Fruit fly (Drosophila melanogaster): ENCODE results near the gene RhoGAP102A.

DNA sequence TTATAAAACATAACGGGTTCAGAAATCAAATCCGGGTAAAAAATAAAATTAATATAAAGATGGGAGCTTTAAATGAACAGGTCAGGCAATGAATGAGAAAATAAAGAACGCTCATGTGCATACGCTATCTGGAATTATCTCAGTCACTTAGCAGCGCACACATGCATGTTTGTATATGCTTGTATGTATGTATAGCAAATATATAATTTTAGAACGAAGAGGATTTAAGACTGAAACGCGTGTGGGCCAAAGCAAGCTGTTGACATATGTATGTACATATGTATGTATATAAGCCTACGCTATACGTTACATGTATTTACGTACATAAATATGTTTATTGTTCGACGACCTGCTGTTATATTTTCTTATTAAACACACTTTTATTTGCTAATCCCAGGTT lies 29.0 kb upstream of the RhoGAP102A start:
- TF ChIP-seq Xbp1 (GFP tag; optimal IDR thresholded peaks at IDR 0.05) (no peak), seq (GFP tag; IDR thresholded peaks at IDR 0.05) (no peak), insv (GFP tag; optimal IDR thresholded peaks at IDR 0.05) (no peak), Opbp (GFP tag; IDR thresholded peaks at IDR 0.05; ENCODE audit: partially characterized antibody) (no peak), Ets97D (GFP tag; optimal IDR thresholded peaks at IDR 0.05) (no peak), CG31365 (tag; optimal IDR thresholded peaks at IDR 0.05) (no peak), CG2889 (GFP tag; IDR thresholded peaks at IDR 0.05) (no peak), CG33213 (GFP tag; optimal IDR thresholded peaks at IDR 0.05) (peak; percentile 5), CG8944 (GFP tag; optimal IDR thresholded peaks at IDR 0.05) (no peak), CG13424 (tag; optimal IDR thresholded peaks at IDR 0.05) (no peak)
